ENCODE assay signal across 4 fruit fly cellular contexts in the genomic region with DNA sequence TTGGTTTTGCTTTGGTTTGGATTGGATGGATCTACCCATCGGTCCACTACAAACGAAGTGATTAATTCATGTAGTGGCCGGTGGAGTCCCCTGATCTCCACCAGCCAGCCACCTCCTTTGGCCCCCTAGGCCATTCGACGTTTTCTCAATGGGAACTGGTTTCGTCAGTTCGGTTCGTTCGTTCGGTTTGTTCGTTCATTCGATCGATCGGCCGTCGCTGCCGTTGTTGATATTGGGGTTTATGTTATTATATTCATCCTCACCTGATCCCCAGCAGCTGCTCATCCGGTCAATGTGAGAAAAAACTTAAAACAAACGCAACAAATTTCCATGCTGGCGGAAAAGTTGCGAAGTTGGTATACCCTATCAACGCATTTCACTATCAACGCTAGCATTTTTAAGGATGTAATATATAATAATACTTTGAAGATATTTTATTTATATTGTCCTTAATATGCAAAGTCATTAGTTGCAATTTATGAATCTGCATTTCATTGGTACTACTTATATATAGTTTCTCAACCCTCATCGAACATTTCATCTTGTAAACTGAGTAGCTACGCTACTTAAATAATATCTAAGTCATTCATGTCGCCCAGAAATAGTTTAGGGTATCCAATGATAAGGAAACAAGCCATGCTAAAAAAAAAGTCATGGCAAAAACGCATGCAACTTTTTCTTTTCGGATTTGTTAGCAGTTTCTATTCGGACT.
A peak's percentile ranks its signal among the peaks of the same experiment; 100 is the strongest.
TF ChIP-seq lines count a peak whose summit lies in the region.

No protein-coding gene starts in this region.

- TF ChIP-seq CTCF in whole organism, embryonic (GFP tag; optimal IDR thresholded peaks at IDR 0.05; lab: Kevin White, UChicago): no peak

TF ChIP-seq in whole organism, embryonic, 481 proteins besides CTCF, POLR2A, EP300 and RAD21 (continues in another document):
- 0 out of 2 replicates have a peak, but pooled peaks have one; percentile 30 for TF ChIP-seq onecut (GFP tag; IDR thresholded peaks at IDR 0.05; lab: Robert Waterston, UW)
- no peak for TF ChIP-seq CG31441 (GFP tag; IDR thresholded peaks at IDR 0.05; lab: Robert Waterston, UW)
- TF ChIP-seq CG3995 (GFP tag; optimal IDR thresholded peaks at IDR 0.05; lab: Kevin White, UChicago): no peak
- TF ChIP-seq cg (GFP tag; optimal IDR thresholded peaks at IDR 0.05; lab: Kevin White, UChicago): no peak
- no peak for TF ChIP-seq Gug (GFP tag; IDR thresholded peaks at IDR 0.05; lab: Robert Waterston, UW)
- TF ChIP-seq dati (GFP tag; IDR thresholded peaks at IDR 0.05; lab: Robert Waterston, UW): no peak
- TF ChIP-seq CG5180 (GFP tag; optimal IDR thresholded peaks at IDR 0.05; lab: Kevin White, UChicago): peak; percentile 11
- no peak for TF ChIP-seq CG7928 (GFP tag; optimal IDR thresholded peaks at IDR 0.05; lab: Kevin White, UChicago)
- TF ChIP-seq sens-2 (GFP tag; IDR thresholded peaks at IDR 0.05; lab: Robert Waterston, UW): no peak
- 0 out of 2 replicates have a peak, but pooled peaks have one; percentile 15 for TF ChIP-seq CG32767 (GFP tag; IDR thresholded peaks at IDR 0.05; lab: Robert Waterston, UW)
- peak; percentile 37; the same call in 1 of the 2 replicates for TF ChIP-seq CG32532 (GFP tag; IDR thresholded peaks at IDR 0.05; lab: Robert Waterston, UW)
- TF ChIP-seq pum (GFP tag; optimal IDR thresholded peaks at IDR 0.05; lab: Kevin White, UChicago): no peak
- no peak for TF ChIP-seq CG10366 (GFP tag; IDR thresholded peaks at IDR 0.05; lab: Robert Waterston, UW)
- TF ChIP-seq CrebB (tag; optimal IDR thresholded peaks at IDR 0.05; lab: Kevin White, UChicago): no peak
- TF ChIP-seq pho (GFP tag; optimal IDR thresholded peaks at IDR 0.05; lab: Kevin White, UChicago): no peak
- TF ChIP-seq Ssrp (tag; optimal IDR thresholded peaks at IDR 0.05; lab: Kevin White, UChicago): no peak
- no peak for TF ChIP-seq CG9817 (tag; optimal IDR thresholded peaks at IDR 0.05; lab: Kevin White, UChicago)
- TF ChIP-seq Ptx1 (GFP tag; IDR thresholded peaks at IDR 0.05; lab: Robert Waterston, UW): no peak
- no peak for TF ChIP-seq Sin3A (optimal IDR thresholded peaks at IDR 0.05; lab: Kevin White, UChicago)
- no peak for TF ChIP-seq Vsx1 (GFP tag; optimal IDR thresholded peaks at IDR 0.05; lab: Kevin White, UChicago)
- TF ChIP-seq cas (GFP tag; IDR thresholded peaks at IDR 0.05; lab: Robert Waterston, UW): no peak

TF ChIP-seq in whole organism, prepupa, 60 proteins besides CTCF, POLR2A, EP300 and RAD21:
- TF ChIP-seq Met (GFP tag; optimal IDR thresholded peaks at IDR 0.05; lab: Kevin White, UChicago): no peak
- TF ChIP-seq dsx (GFP tag; optimal IDR thresholded peaks at IDR 0.05; lab: Kevin White, UChicago; ENCODE audit: poor library complexity, severe bottlenecking): no peak
- TF ChIP-seq CG6276 (GFP tag; optimal IDR thresholded peaks at IDR 0.05; lab: Kevin White, UChicago): peak; percentile 33
- no peak for TF ChIP-seq CG8319 (GFP tag; optimal IDR thresholded peaks at IDR 0.05; lab: Kevin White, UChicago)
- TF ChIP-seq Eip78C (GFP tag; lab: Kevin White, UChicago): peak; percentile 72
- peak; percentile 22 for TF ChIP-seq pdm3 (GFP tag; optimal IDR thresholded peaks at IDR 0.05; lab: Kevin White, UChicago)
- peak; percentile 27; the same call in 1 of the 2 replicates for TF ChIP-seq CG15336 (GFP tag; IDR thresholded peaks at IDR 0.05; lab: Robert Waterston, UW)
- TF ChIP-seq Blimp-1 (GFP tag; optimal IDR thresholded peaks at IDR 0.05; lab: Kevin White, UChicago): no peak
- TF ChIP-seq CG3919 (GFP tag; optimal IDR thresholded peaks at IDR 0.05; lab: Kevin White, UChicago): no peak
- TF ChIP-seq Hr4 (GFP tag; optimal IDR thresholded peaks at IDR 0.05; lab: Kevin White, UChicago): peak; percentile 70
- TF ChIP-seq acj6 (GFP tag; optimal IDR thresholded peaks at IDR 0.05; lab: Kevin White, UChicago): peak; percentile 4
- TF ChIP-seq dac (GFP tag; optimal IDR thresholded peaks at IDR 0.05; lab: Kevin White, UChicago): peak; percentile 32
- no peak for TF ChIP-seq Eip93F (GFP tag; optimal IDR thresholded peaks at IDR 0.05; lab: Kevin White, UChicago)
- TF ChIP-seq ss (GFP tag; optimal IDR thresholded peaks at IDR 0.05; lab: Kevin White, UChicago): peak in 1 of 2 experiments; percentile 19
- no peak for TF ChIP-seq cyc (GFP tag; optimal IDR thresholded peaks at IDR 0.05; lab: Kevin White, UChicago)
- TF ChIP-seq salr (GFP tag; optimal IDR thresholded peaks at IDR 0.05; lab: Kevin White, UChicago): peak in 1 of 2 experiments; percentile 44
- peak; percentile 11 for TF ChIP-seq CG10631 (GFP tag; optimal IDR thresholded peaks at IDR 0.05; lab: Kevin White, UChicago)
- TF ChIP-seq CG4318 (GFP tag; optimal IDR thresholded peaks at IDR 0.05; lab: Kevin White, UChicago): peak; percentile 52
- 0 out of 3 replicates have a peak, but pooled peaks have one; percentile 51 for TF ChIP-seq CG8119 (GFP tag; IDR thresholded peaks at IDR 0.05; lab: Robert Waterston, UW)
- TF ChIP-seq CG1621 (tag; optimal IDR thresholded peaks at IDR 0.05; lab: Kevin White, UChicago): no peak
- peak; percentile 83 for TF ChIP-seq CG32006 (GFP tag; optimal IDR thresholded peaks at IDR 0.05; lab: Kevin White, UChicago)

TF ChIP-seq in whole organism, pupa, 21 proteins besides CTCF, POLR2A, EP300 and RAD21:
- TF ChIP-seq CG12605 (GFP tag; IDR thresholded peaks at IDR 0.05; lab: Robert Waterston, UW) (no peak), CG10348 (GFP tag; IDR thresholded peaks at IDR 0.05; lab: Robert Waterston, UW) (no peak), Pif1A (GFP tag; optimal IDR thresholded peaks at IDR 0.05; lab: Kevin White, UChicago) (peak; percentile 10), CG32121 (GFP tag; IDR thresholded peaks at IDR 0.05; lab: Robert Waterston, UW) (no peak), CG13204 (GFP tag; optimal IDR thresholded peaks at IDR 0.05; lab: Kevin White, UChicago) (peak; percentile 49), Snoo (tag; optimal IDR thresholded peaks at IDR 0.05; lab: Kevin White, UChicago) (no peak), gl (tag; optimal IDR thresholded peaks at IDR 0.05; lab: Kevin White, UChicago) (no peak), CG4496 (GFP tag; IDR thresholded peaks at IDR 0.05; lab: Robert Waterston, UW) (peak; percentile 35; the same call in 1 of the 3 replicates), CG8159 (tag; optimal IDR thresholded peaks at IDR 0.05; lab: Kevin White, UChicago) (peak; percentile 6), CG8301 (tag; optimal IDR thresholded peaks at IDR 0.05; lab: Kevin White, UChicago) (peak; percentile 64), EcR (GFP tag; optimal IDR thresholded peaks at IDR 0.05; lab: Kevin White, UChicago) (peak; percentile 48), CG15710 (tag; optimal IDR thresholded peaks at IDR 0.05; lab: Kevin White, UChicago) (no peak), D1 (tag; optimal IDR thresholded peaks at IDR 0.05; lab: Kevin White, UChicago) (no peak), CG9948 (tag; optimal IDR thresholded peaks at IDR 0.05; lab: Kevin White, UChicago) (peak; percentile 4), CG14655 (GFP tag; optimal IDR thresholded peaks at IDR 0.05; lab: Kevin White, UChicago) (peak; percentile 55), fd96Ca (GFP tag; IDR thresholded peaks at IDR 0.05; lab: Robert Waterston, UW) (peak; percentile 51; the same call in 2 of the 3 replicates)

TF ChIP-seq in whole organism, wandering third instar larva, 38 proteins besides CTCF, POLR2A, EP300 and RAD21:
- TF ChIP-seq Rel (GFP tag; optimal IDR thresholded peaks at IDR 0.05; lab: Kevin White, UChicago) (no peak), Rel (tag; optimal IDR thresholded peaks at IDR 0.05; lab: Kevin White, UChicago) (peak; percentile 48), Vsx2 (GFP tag; optimal IDR thresholded peaks at IDR 0.05; lab: Kevin White, UChicago; ENCODE audit: partially characterized antibody) (peak; percentile 12), sage (GFP tag; optimal IDR thresholded peaks at IDR 0.05; lab: Kevin White, UChicago) (no peak), foxo (GFP tag; optimal IDR thresholded peaks at IDR 0.05; lab: Kevin White, UChicago) (no peak)
